Fruit fly (Drosophila melanogaster): ENCODE measurements around the gene Prosbeta4.

Prosbeta4 gene

DNA sequence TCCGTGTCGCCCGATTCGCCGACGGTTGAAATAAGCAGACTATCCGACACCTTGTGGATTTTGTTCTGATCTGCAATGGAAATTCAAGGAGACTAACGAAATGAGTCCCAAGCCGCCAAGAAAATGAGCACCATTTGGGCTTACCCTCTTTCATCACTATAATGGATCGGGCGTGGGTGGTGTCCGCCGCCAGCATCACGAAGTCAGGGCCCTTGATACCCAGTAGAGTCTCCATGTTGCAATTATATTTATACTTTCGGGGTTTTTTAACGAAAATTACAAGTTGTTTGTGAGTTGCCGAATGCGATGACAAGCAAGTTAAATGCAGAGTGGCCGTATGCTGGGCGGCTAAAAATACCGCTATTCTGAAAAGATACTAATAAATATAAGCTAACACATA lies at the start of gene Prosbeta4:
Gene Prosbeta4, minus strand, starts transcription at position 335 of the 400 bp plus-strand sequence.
- TF ChIP-seq CG33017 (tag; optimal IDR thresholded peaks at IDR 0.05) (no peak), cnc (optimal IDR thresholded peaks at IDR 0.05) (peak; percentile 66 to 93)

dm6 chr2L:16766070-16766752 lies 34.3 kb upstream of the Prosbeta4 start, which contains the start of gene Mhc:
Mhc (plus strand) TSS chr2L:16766566.
- TF ChIP-seq CG5204 (GFP tag; optimal IDR thresholded peaks at IDR 0.05) = no peak
- no peak for TF ChIP-seq CG14711 (tag; optimal IDR thresholded peaks at IDR 0.05)
- no peak for TF ChIP-seq CG7045 (GFP tag; optimal IDR thresholded peaks at IDR 0.05)
- TF ChIP-seq Hr96 (GFP tag; optimal IDR thresholded peaks at IDR 0.05) = no peak
- TF ChIP-seq CG12768 (GFP tag; optimal IDR thresholded peaks at IDR 0.05) = no peak
- TF ChIP-seq Crg-1 (GFP tag; optimal IDR thresholded peaks at IDR 0.05) = no peak
- no peak for TF ChIP-seq ovo (GFP tag; optimal IDR thresholded peaks at IDR 0.05)
- TF ChIP-seq pad (GFP tag; optimal IDR thresholded peaks at IDR 0.05) = no peak
- TF ChIP-seq CG11617 (GFP tag; optimal IDR thresholded peaks at IDR 0.05) = no peak
- no peak for TF ChIP-seq toe (GFP tag; optimal IDR thresholded peaks at IDR 0.05)
- no peak for TF ChIP-seq CG7101 (tag; optimal IDR thresholded peaks at IDR 0.05)
- no peak for TF ChIP-seq kay (GFP tag; ENCODE audit: borderline replicate concordance)

DNA sequence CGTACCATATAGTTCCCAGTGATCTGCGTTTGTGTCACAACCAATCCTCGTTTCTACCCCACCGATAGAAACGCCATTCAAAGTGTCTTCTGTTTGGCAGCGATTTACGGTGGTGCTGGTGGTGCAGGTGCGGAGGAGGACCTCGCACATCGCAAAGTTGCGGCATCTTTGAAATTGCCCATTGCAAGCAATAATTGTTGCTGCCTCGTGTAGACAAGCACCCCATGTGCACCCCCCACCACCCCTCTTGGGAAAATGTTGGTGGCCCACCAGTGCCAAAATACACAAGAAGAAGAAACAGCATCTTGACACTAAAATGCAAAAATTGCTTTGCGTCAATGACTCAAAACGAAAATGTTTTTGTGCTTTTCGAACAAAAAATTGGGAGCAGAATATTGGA lies 32.5 kb upstream of the Prosbeta4 start:
- TF ChIP-seq cnc (optimal IDR thresholded peaks at IDR 0.05) (no peak), CG14711 (tag; optimal IDR thresholded peaks at IDR 0.05) (no peak), Crg-1 (GFP tag; optimal IDR thresholded peaks at IDR 0.05) (no peak), CG7045 (GFP tag; optimal IDR thresholded peaks at IDR 0.05) (no peak), bab1 (GFP tag; optimal IDR thresholded peaks at IDR 0.05) (no peak), tj (GFP tag; optimal IDR thresholded peaks at IDR 0.05) (no peak), Hr96 (GFP tag; optimal IDR thresholded peaks at IDR 0.05) (no peak), CG12768 (GFP tag; optimal IDR thresholded peaks at IDR 0.05) (no peak), CG7101 (tag; optimal IDR thresholded peaks at IDR 0.05) (no peak), CG33017 (tag; optimal IDR thresholded peaks at IDR 0.05) (no peak), pad (GFP tag; optimal IDR thresholded peaks at IDR 0.05) (no peak), cic (GFP tag; optimal IDR thresholded peaks at IDR 0.05) (no peak), CG11617 (GFP tag; optimal IDR thresholded peaks at IDR 0.05) (no peak), CG1620 (GFP tag; optimal IDR thresholded peaks at IDR 0.05) (no peak)

- TF ChIP-seq CG1620 (GFP tag; optimal IDR thresholded peaks at IDR 0.05) (no peak), CG11617 (GFP tag; optimal IDR thresholded peaks at IDR 0.05) (no peak), CG5204 (GFP tag; optimal IDR thresholded peaks at IDR 0.05) (no peak), kay (GFP tag; ENCODE audit: borderline replicate concordance) (no peak), cic (GFP tag; optimal IDR thresholded peaks at IDR 0.05) (no peak), pad (GFP tag; optimal IDR thresholded peaks at IDR 0.05) (no peak), toe (GFP tag; optimal IDR thresholded peaks at IDR 0.05) (no peak), CG14711 (tag; optimal IDR thresholded peaks at IDR 0.05) (no peak), CG7045 (GFP tag; optimal IDR thresholded peaks at IDR 0.05) (no peak), Crg-1 (GFP tag; optimal IDR thresholded peaks at IDR 0.05) (no peak), Hr96 (GFP tag; optimal IDR thresholded peaks at IDR 0.05) (no peak), tj (GFP tag; optimal IDR thresholded peaks at IDR 0.05) (no peak), CG7101 (tag; optimal IDR thresholded peaks at IDR 0.05) (no peak), cnc (optimal IDR thresholded peaks at IDR 0.05) (no peak), CG33017 (tag; optimal IDR thresholded peaks at IDR 0.05) (no peak), Mnt (GFP tag; optimal IDR thresholded peaks at IDR 0.05) (no peak)
Measured at dm6 chr2L:16761891-16762290, 30.0 kb upstream of the Prosbeta4 start.

dm6 chr2L:16760504-16761417 lies 28.8 kb upstream of the Prosbeta4 start, which contains the start of gene ppk17:
ppk17 (minus strand) TSS chr2L:16760554.
- TF ChIP-seq ovo (GFP tag; optimal IDR thresholded peaks at IDR 0.05) (no peak), CG7101 (tag; optimal IDR thresholded peaks at IDR 0.05) (no peak), kay (GFP tag; ENCODE audit: borderline replicate concordance) (peak; percentile 32), Hr96 (GFP tag; optimal IDR thresholded peaks at IDR 0.05) (no peak), CG1620 (GFP tag; optimal IDR thresholded peaks at IDR 0.05) (no peak), Mnt (GFP tag; optimal IDR thresholded peaks at IDR 0.05) (no peak), cnc (optimal IDR thresholded peaks at IDR 0.05) (no peak), cic (GFP tag; optimal IDR thresholded peaks at IDR 0.05) (no peak), CG11617 (GFP tag; optimal IDR thresholded peaks at IDR 0.05) (no peak)

DNA sequence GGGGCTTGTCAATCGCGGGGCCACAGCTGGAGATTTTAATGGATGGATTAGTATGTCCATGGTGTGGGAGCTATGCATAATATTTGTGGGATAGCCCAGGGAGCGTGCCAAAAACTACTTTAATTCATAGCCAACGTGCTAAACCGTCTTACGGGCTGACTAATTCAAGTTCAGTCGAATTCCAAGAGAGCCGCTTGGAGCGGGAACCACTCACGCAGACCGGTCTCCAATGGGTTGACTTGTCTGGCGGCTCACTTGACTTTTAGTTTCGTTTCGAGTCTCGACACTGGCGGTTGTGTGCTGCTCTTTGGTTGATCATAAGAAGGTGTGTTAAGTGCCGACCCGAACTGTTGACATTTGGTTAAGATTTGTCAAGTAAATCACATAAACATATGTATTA lies 22.1 kb upstream of the Prosbeta4 start, which contains the start of gene yellow-b:
Gene yellow-b, plus strand, starts transcription at position 263 of the 400 bp plus-strand sequence.
- TF ChIP-seq CG7045 (GFP tag; optimal IDR thresholded peaks at IDR 0.05) = no peak
- TF ChIP-seq CG33017 (tag; optimal IDR thresholded peaks at IDR 0.05) = no peak
- no peak for TF ChIP-seq pad (GFP tag; optimal IDR thresholded peaks at IDR 0.05)
- TF ChIP-seq CG14711 (tag; optimal IDR thresholded peaks at IDR 0.05) = no peak
- TF ChIP-seq CG5204 (GFP tag; optimal IDR thresholded peaks at IDR 0.05) = no peak
- TF ChIP-seq cnc (optimal IDR thresholded peaks at IDR 0.05) = no peak

Data from whole organism, adult.